Worm (Caenorhabditis elegans) whole organism, young adult: ENCODE data around the gene E02C12.10.

Experiments used
- B0019.2 ChIP-seq: fragments of 200-800 bp; sonication (Bioruptor generic); conservative IDR thresholded peaks from 2 replicates; pipeline ENCODE4 v1.3.6; 2022; ENCODE audit warnings: missing genetic modification reagents, missing genetic modification characterization, missing compliant biosample characterization
- ama-1 ChIP-seq, 3 experiments: fragments of 150-350 bp in 1 of 3; sonication (generic microtip) in 2 of 3; optimal IDR thresholded peaks; 2 replicates each; lab custom pipeline; 2014 to 2018; ENCODE audit warnings: missing biosample characterization in 2 of 3, missing genetic modification characterization in 2 of 3, missing genetic modification reagents in 2 of 3
- atf-7 ChIP-seq: sonication (generic microtip); optimal IDR thresholded peaks from 2 replicates; lab custom pipeline; 2017; ENCODE audit warnings: mild to moderate bottlenecking, missing genetic modification characterization, missing compliant biosample characterization
- ceh-58 ChIP-seq: fragments of 200-800 bp; sonication (Bioruptor generic); IDR thresholded peaks from 2 replicates; pipeline ENCODE4 v1.3.6; 2022; ENCODE audit warnings: missing genetic modification characterization, missing compliant biosample characterization
- gei-17 ChIP-seq: fragments of 200-800 bp; sonication (Bioruptor generic); optimal IDR thresholded peaks from 2 replicates; lab custom pipeline; 2018; ENCODE audit warnings: mild to moderate bottlenecking, missing genetic modification characterization, missing compliant biosample characterization
- lag-1 ChIP-seq: fragments of 200-800 bp; sonication (Bioruptor generic); IDR thresholded peaks from 2 replicates; pipeline ENCODE4 v1.3.6; 2022; ENCODE audit warnings: missing genetic modification reagents, missing genetic modification characterization, missing compliant biosample characterization
- madf-10 ChIP-seq: sonication (generic microtip); optimal IDR thresholded peaks from 2 replicates; lab custom pipeline; 2016; ENCODE audit warnings: mild to moderate bottlenecking, missing genetic modification characterization, missing compliant biosample characterization
- madf-3 ChIP-seq: fragments of 200-800 bp; sonication (Bioruptor generic); IDR thresholded peaks from 2 replicates; pipeline ENCODE4 v1.3.6; 2022; ENCODE audit warnings: missing genetic modification reagents, missing genetic modification characterization, missing compliant biosample characterization
- mcd-1 ChIP-seq: fragments of 200-800 bp; sonication (Bioruptor generic); IDR thresholded peaks from 2 replicates; pipeline ENCODE4 v1.3.6; 2022; ENCODE audit warnings: missing genetic modification reagents, missing genetic modification characterization, missing compliant biosample characterization
- pha-4 ChIP-seq: fragments of 150-350 bp; sonication (generic microtip); optimal IDR thresholded peaks from 2 replicates; lab custom pipeline; 2014; ENCODE audit warnings: missing biosample characterization, missing genetic modification reagents, missing genetic modification characterization
- snpc-1.3 ChIP-seq: sonication (generic microtip); optimal IDR thresholded peaks from 2 replicates; lab custom pipeline; 2017; ENCODE audit warnings: missing genetic modification characterization, mild to moderate bottlenecking, missing compliant biosample characterization, antibody characterized with exemption, moderate library complexity, missing genotype, missing genetic modification reagents; ENCODE audit not compliant: insufficient read depth
- unc-130 ChIP-seq: sonication (generic microtip); optimal IDR thresholded peaks from 2 replicates; lab custom pipeline; 2016; ENCODE audit warnings: missing genetic modification reagents, missing genetic modification characterization, missing compliant biosample characterization
- unc-62 ChIP-seq: fragments of 150-350 bp; optimal IDR thresholded peaks from 2 replicates; lab custom pipeline; 2014; ENCODE audit warnings: missing biosample characterization, missing genetic modification reagents, missing genetic modification characterization

DNA sequence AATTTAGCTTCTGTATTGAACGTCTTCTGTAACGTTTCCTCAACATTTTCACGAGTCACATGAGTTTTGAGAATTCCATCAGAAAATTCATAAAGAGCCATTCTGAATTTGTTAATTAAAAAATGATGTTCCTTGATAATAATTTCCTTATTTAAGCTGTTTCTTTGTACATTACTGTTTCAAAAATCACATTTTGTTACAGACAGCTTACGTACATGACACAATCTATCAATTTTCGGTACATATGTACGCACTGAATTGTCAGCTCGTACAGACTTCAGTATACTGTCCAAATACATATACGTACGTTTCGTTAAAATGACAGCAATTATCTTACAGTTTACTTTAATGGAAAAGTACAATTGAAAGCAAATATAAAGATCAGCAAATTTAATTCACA is 1.8 kb downstream of the E02C12.10 start, which contains the start of gene E02C12.19:
- TF ChIP-seq madf-3 (GFP tag; lab: Robert Waterston, UW), result no peak
- TF ChIP-seq snpc-1.3 (tag; lab: Kevin White, UChicago), result no peak
- no peak for TF ChIP-seq pha-4 (tag; lab: Kevin White, UChicago)
- TF ChIP-seq B0019.2, result no peak
- TF ChIP-seq madf-10 (tag; lab: Kevin White, UChicago), result no peak
- no peak for TF ChIP-seq unc-130 (GFP tag; lab: Kevin White, UChicago)
- TF ChIP-seq gei-17 (GFP tag; lab: Kevin White, UChicago), result no peak
- no peak for TF ChIP-seq ama-1 (optimal IDR thresholded peaks at IDR 0.05; lab: Kevin White, UChicago)
- no peak for TF ChIP-seq ama-1 (GFP tag; optimal IDR thresholded peaks at IDR 0.05; lab: Kevin White, UChicago)
- no peak for TF ChIP-seq ceh-58 (GFP tag; lab: Robert Waterston, UW)
- TF ChIP-seq lag-1 (GFP tag; lab: Robert Waterston, UW), result no peak
- TF ChIP-seq unc-62, result no peak
- no peak for TF ChIP-seq mcd-1 (GFP tag; lab: Robert Waterston, UW)
- TF ChIP-seq atf-7 (tag; lab: Kevin White, UChicago), result no peak
